Fruit fly (Drosophila melanogaster): ENCODE data around the gene CCT7.

The CCT7 gene

DNA sequence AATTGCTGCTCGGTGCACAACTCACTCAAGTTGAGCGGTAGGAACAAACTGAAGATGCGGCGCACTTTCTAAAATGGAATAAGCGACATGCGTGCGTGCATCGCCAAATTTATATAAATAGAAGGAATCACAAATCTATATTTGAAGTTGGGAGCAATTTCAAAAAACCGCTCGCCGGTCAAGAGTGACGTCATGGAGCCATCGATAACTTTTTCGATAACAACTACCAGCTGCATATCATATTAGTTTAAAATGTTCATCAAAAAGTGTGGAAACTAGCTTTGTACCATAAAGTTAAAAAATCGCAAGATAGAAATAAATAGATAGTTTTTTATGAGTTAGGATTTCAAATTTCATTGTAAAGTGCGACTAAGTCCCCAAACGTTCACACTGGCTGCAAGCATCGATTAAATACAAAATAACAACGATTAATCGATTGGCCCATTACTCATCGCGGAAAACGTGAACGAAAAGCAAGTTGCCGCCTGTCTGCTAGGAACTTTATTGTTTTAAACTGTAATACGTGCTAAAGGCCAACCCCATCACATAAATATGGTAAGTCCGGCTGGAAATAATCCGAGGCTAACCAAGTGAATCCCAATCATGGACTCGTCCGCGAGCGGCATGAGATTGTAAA lies at the start of gene CCT7, which contains the start of the genes Pif1A and Pif1B:
Gene CCT7 (plus strand): TSS at position 439 of the 637 bp plus-strand sequence.
Gene Pif1A (minus strand): TSS at position 51 of the 637 bp plus-strand sequence.
Gene Pif1B (minus strand): TSS at position 51 of the 637 bp plus-strand sequence.
- peak; percentile 9 for TF ChIP-seq noc (tag; optimal IDR thresholded peaks at IDR 0.05)

DNA sequence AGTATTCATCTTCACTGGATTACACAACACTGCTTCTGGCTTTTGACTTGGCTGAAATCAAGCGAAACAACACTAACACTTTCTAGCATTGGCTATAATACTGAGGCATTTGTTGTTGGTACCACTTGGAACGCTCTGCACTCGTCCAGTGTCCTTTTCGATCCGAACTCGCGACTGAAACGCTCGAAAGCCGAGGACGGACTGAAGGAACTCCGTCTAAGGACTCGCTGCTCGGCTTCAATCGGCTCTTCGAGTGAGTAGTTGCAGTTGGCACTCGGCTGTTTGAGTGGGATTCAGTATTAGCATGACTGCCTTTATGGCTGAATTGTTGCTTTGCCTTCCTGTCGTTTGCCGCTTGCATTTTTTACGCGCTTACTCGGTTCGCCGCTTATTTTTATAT lies 33.4 kb upstream of the CCT7 start, which contains the start of the genes CG34135 and CG11768:
Gene CG34135 (minus strand): TSS at position 194 of the 400 bp plus-strand sequence.
Gene CG11768 (minus strand): TSS at position 203 of the 400 bp plus-strand sequence.
- no peak for TF ChIP-seq noc (tag; optimal IDR thresholded peaks at IDR 0.05)

DNA sequence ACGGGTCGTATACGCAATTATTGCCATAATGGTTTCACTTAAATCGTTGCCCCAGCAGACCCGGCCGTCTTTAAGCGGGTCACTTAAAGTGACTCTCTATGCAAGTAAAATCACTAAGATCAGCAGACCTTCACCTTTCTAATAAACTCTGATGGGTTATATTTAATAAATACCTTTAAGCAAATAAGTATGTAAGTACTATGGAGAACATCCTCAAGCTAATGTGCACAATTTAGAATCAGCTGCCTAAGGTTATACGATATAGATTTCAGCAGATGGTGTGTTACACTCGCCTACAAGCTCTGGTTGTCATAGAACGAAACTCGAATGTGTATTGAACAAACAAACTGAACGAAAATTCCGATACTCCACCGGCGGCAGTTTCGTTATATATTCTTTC lies 32.3 kb upstream of the CCT7 start, which contains the start of gene CG8236:
Gene CG8236 (plus strand): TSS at position 301 of the 400 bp plus-strand sequence.
- no peak for TF ChIP-seq noc (tag; optimal IDR thresholded peaks at IDR 0.05)

DNA sequence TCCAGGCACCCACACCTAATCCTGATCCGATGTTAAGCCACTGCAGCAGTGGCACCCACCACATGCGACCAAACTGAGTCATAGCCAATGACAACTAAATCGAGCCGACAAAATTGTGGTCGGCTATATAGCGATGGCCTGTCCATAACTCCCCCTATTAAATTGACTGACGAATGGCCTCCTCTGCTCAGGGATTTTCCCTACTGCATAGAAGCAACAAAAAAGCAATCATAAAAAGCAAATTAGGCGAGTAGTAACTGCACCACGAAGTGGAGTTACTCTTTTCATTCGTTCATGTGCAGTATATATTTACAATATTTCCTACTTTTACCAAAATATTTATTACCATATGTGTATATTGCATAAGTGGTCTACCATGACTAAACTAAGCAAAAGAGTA lies 28.8 kb upstream of the CCT7 start, which contains the start of gene CG13318:
Gene CG13318 (minus strand): TSS at position 101 of the 400 bp plus-strand sequence.
- TF ChIP-seq noc (tag; optimal IDR thresholded peaks at IDR 0.05): no peak

- TF ChIP-seq noc (tag; optimal IDR thresholded peaks at IDR 0.05): no peak
Observed at dm6 chr3R:8773135-8773534, 28.2 kb upstream of the CCT7 start, which contains the start of gene CG34301. CG34301 (plus strand) TSS chr3R:8773435.

- TF ChIP-seq noc (tag; optimal IDR thresholded peaks at IDR 0.05): no peak
Observed at dm6 chr3R:8779823-8780222, 21.5 kb upstream of the CCT7 start, which contains the start of gene CG33191. CG33191 (minus strand) TSS chr3R:8779923.

dm6 chr3R:8780689-8781088 lies 20.7 kb upstream of the CCT7 start, which contains the start of gene CG33189:
CG33189 (minus strand) TSS chr3R:8780789.
- TF ChIP-seq noc (tag; optimal IDR thresholded peaks at IDR 0.05): no peak

DNA sequence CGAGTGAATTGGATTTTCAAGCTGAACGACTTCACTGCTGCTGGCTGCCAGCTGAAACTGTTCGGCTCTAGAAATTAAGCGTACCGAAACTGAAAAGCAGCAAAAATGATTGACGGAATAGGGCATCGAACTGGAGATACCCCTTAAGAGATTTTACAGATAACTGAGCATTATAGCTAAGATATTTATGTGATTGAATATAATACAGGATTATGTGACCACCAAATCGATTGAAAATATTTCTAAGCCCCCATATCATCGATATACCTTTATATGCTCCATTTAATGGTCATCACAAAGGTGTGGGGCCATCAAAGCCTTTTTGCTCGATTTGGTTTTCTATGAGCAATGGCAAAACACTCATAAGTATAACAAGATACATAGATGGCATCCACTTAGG lies 16.6 kb upstream of the CCT7 start:
- no peak for TF ChIP-seq noc (tag; optimal IDR thresholded peaks at IDR 0.05)

- TF ChIP-seq noc (tag; optimal IDR thresholded peaks at IDR 0.05): no peak
Observed at dm6 chr3R:8785451-8785850, 15.9 kb upstream of the CCT7 start.

- no peak for TF ChIP-seq noc (tag; optimal IDR thresholded peaks at IDR 0.05)
Observed at dm6 chr3R:8787538-8788282, 13.7 kb upstream of the CCT7 start.

- TF ChIP-seq noc (tag; optimal IDR thresholded peaks at IDR 0.05): no peak
Observed at dm6 chr3R:8788722-8789400, 12.5 kb upstream of the CCT7 start.

DNA sequence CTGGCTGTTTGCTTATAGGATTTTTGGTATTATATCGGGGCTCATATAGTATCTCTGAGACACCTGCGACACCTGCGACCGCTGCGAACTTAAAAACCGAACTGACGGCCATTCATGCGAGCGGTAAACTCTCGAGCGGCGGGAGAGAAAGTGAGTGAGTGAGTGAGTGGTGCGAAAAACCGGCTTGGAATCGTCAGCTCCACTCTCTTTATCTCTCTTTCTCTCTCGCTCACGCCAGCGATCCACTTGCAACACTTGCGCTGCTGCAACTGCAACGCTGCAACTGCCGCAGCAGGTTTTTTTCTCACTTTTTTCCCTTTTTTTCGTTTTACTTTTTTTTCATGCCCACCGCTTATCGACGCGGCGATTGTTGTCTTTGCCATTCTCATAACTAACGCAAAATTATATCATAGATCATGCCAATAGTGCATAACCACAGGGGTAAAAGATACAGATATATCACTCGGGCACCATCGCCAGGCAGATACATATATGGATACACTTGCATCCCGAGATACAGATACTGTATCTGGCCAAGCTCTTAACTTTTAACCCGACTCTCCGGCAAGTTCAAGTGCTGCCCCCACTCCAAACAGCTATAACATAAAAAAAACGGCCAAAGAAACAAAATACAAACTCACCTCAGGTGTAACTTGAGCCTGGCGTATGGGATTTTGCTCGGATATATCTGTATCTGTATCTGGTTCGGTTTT lies 8.7 kb upstream of the CCT7 start:
- TF ChIP-seq noc (tag; optimal IDR thresholded peaks at IDR 0.05): no peak

dm6 chr3R:8793726-8794125 lies 7.6 kb upstream of the CCT7 start:
- TF ChIP-seq noc (tag; optimal IDR thresholded peaks at IDR 0.05): no peak

DNA sequence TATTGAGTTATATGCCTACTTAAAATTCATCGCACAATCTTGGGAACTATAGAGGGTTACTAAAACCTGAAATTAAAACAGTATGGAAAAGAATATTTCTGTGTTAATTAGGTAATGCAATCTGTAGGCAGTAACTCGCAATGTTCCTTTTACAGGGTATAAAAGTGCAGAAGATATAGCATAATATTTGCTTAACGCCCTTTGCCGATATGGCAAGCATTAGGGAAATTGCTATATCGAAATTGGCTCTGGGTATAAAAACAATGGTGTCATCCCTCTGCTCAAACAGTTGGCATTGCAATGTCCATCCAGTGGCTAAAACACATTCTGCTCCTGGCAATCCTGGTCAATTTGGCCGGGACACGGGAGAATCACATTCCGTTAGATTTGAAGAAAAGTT lies 7.0 kb upstream of the CCT7 start, which contains the start of gene Ir85a:
Gene Ir85a (plus strand): TSS at position 301 of the 400 bp plus-strand sequence.
- TF ChIP-seq noc (tag; optimal IDR thresholded peaks at IDR 0.05): no peak

DNA sequence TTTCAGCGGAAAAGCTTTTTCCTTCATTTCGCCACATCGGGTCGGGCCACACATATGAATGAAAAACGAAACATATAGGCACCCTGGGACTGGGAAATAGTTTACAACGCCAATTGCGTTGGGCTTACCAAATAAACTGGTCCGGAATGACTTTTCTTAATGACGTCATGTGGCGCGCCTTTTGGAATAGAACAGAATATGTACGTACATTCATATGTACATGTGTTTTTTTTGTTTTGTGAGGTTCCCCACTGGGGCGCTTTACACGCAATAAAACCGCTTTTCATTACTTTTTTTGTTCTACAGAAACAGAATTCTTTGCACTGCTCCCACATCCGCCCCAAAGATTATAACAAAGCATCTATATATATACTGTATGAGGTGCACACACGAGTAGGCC lies 3.0 kb upstream of the CCT7 start:
- TF ChIP-seq noc (tag; optimal IDR thresholded peaks at IDR 0.05): no peak

Data from whole organism, larva.